Worm (Caenorhabditis elegans) whole organism, midembryonic: Measurements from ENCODE around the gene col-117.

Source experiments
- T22C8.4 ChIP-seq: fragments of 200-800 bp; sonication (Bioruptor generic); IDR thresholded peaks from 2 replicates; pipeline ENCODE4 v1.3.6; 2022; ENCODE audit warnings: missing genetic modification characterization, missing compliant biosample characterization
- cog-1 ChIP-seq: sonication (generic microtip); optimal IDR thresholded peaks from 2 replicates; lab custom pipeline; 2016; ENCODE audit warnings: missing genetic modification characterization, missing compliant biosample characterization
- flt-1 ChIP-seq: fragments of 200-800 bp; sonication (Bioruptor generic); IDR thresholded peaks from 2 replicates; pipeline ENCODE4 v1.3.6; 2022; ENCODE audit warnings: missing genetic modification characterization, missing compliant biosample characterization
- klf-2 ChIP-seq: fragments of 200-800 bp; sonication (Bioruptor generic); conservative IDR thresholded peaks from 2 replicates; pipeline ENCODE4 v1.3.6; 2022; ENCODE audit warnings: missing genetic modification reagents, missing genetic modification characterization, missing compliant biosample characterization
- med-1 ChIP-seq: sonication (generic microtip); optimal IDR thresholded peaks from 2 replicates; lab custom pipeline; 2017; ENCODE audit warnings: missing genetic modification characterization, mild to moderate bottlenecking, missing compliant biosample characterization, antibody characterized with exemption, missing genetic modification reagents; ENCODE audit not compliant: insufficient read depth
- ref-1 ChIP-seq: fragments of 200-800 bp; sonication (Bioruptor generic); conservative IDR thresholded peaks from 2 replicates; pipeline ENCODE4 v1.3.6; 2022; ENCODE audit warnings: missing genetic modification reagents, missing genetic modification characterization, missing compliant biosample characterization
- tab-1 ChIP-seq: fragments of 200-800 bp; sonication (Bioruptor generic); IDR thresholded peaks from 2 replicates; pipeline ENCODE4 v1.3.6; 2022; ENCODE audit warnings: missing genetic modification characterization, missing compliant biosample characterization
- ztf-23 ChIP-seq: fragments of 200-800 bp; sonication (Bioruptor generic); IDR thresholded peaks from 2 replicates; pipeline ENCODE4 v1.3.6; 2022; ENCODE audit warnings: missing genetic modification reagents, missing genetic modification characterization, missing compliant biosample characterization
- ztf-29 ChIP-seq: fragments of 200-800 bp; sonication (Bioruptor generic); IDR thresholded peaks from 2 replicates; pipeline ENCODE4 v1.3.6; 2022; ENCODE audit warnings: missing genetic modification reagents, missing genetic modification characterization, missing compliant biosample characterization

col-117 gene

DNA sequence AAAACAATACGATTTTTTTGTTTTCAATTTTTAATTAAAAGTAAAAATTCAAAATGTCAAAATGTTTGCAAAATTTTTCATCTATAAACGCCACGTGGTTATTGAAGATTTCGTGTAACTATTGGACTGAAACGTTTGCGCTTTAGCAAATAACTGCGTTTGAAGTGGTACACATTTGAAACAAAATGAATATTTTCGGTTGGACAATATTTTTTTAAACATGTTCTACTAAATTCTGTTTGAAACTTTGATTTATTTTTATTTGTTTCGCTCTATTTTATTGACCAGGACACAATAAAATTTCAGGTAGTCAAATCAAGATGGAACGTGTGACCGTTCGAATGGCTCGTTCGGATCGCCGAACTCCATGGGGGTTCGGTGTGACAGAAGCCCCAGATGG lies 28.2 kb upstream of the col-117 start, which contains the start of gene alp-1:
TSS of gene alp-1 (plus strand) at position 301 of the 400 bp plus-strand sequence.
- TF ChIP-seq ref-1 (no peak), flt-1 (no peak), med-1 (GFP tag; lab: Kevin White, UChicago) (no peak), tab-1 (GFP tag; lab: Robert Waterston, UW) (no peak), cog-1 (tag; lab: Kevin White, UChicago) (no peak), ztf-29 (GFP tag; lab: Robert Waterston, UW) (no peak), klf-2 (GFP tag; lab: Robert Waterston, UW) (no peak), ztf-23 (GFP tag; lab: Robert Waterston, UW) (no peak), T22C8.4 (GFP tag; lab: Robert Waterston, UW) (no peak)

DNA sequence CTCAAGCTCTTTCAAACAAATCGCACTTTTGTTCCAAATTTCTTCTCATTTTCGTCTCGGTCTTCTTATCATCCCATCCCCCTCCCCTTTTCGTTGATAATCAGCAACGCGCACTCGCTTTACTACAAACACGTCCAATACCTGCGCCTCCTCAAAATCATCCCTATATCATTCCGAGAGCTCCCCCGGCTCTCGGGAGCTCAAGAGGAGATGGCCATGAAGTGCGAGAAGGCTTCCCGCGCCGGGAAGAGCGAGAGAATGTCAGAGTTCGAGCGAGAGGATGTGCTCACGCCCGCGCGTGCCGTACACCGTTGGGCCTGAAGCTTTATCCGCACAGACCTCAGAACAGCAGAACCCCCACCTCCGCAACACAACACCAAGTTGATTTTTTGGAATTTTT lies 26.8 kb upstream of the col-117 start:
- TF ChIP-seq T22C8.4 (GFP tag; lab: Robert Waterston, UW) (no peak), ztf-29 (GFP tag; lab: Robert Waterston, UW) (no peak), ref-1 (no peak), med-1 (GFP tag; lab: Kevin White, UChicago) (no peak), cog-1 (tag; lab: Kevin White, UChicago) (no peak), tab-1 (GFP tag; lab: Robert Waterston, UW) (no peak), klf-2 (GFP tag; lab: Robert Waterston, UW) (no peak), flt-1 (no peak), ztf-23 (GFP tag; lab: Robert Waterston, UW) (no peak)

DNA sequence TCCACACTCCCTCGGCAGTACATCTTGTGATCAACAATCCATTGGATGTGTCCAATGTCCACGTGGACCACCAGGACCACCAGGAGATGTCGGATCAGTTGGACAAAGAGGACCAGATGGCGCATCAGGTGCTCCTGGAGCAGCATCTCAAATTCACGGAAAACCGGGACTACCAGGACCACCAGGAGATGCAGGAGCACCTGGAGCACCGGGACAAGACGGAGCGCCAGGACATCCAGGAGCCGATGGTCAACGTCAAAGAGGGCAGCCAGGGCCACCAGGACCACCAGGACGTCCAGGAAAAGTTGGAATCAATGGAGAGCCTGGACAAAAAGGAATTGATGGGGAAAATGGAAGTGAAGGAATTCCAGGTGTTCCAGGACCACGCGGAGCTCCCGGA lies 25.0 kb upstream of the col-117 start:
- TF ChIP-seq ref-1 (no peak), cog-1 (tag; lab: Kevin White, UChicago) (no peak), ztf-23 (GFP tag; lab: Robert Waterston, UW) (no peak), flt-1 (no peak), T22C8.4 (GFP tag; lab: Robert Waterston, UW) (no peak), tab-1 (GFP tag; lab: Robert Waterston, UW) (no peak), med-1 (GFP tag; lab: Kevin White, UChicago) (no peak), ztf-29 (GFP tag; lab: Robert Waterston, UW) (no peak), klf-2 (GFP tag; lab: Robert Waterston, UW) (no peak)

DNA sequence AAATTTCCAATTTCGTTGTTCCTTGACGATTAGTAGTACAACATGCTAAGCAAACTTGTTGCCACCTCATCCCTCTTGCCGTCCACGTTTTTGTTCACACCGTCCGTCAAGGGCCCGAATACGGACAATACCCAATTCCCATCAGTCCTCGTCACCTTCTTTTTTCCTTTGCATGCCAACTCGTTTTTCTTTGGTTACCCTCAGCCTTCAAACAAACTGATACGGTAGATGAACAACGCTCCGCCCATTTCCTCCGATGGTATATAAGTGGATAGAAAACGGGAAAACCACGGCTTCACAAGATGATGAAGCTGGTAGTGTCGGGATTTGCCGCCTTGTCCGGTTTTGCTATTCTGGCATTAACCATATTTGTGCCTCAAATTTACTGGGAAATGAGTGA lies 23.9 kb upstream of the col-117 start, which contains the start of gene col-118:
TSS of gene col-118 (plus strand) at position 301 of the 400 bp plus-strand sequence.
- TF ChIP-seq ref-1 (no peak), klf-2 (GFP tag; lab: Robert Waterston, UW) (no peak), ztf-23 (GFP tag; lab: Robert Waterston, UW) (no peak), ztf-29 (GFP tag; lab: Robert Waterston, UW) (no peak), T22C8.4 (GFP tag; lab: Robert Waterston, UW) (no peak), med-1 (GFP tag; lab: Kevin White, UChicago) (no peak), cog-1 (tag; lab: Kevin White, UChicago) (no peak), flt-1 (no peak), tab-1 (GFP tag; lab: Robert Waterston, UW) (no peak)

DNA sequence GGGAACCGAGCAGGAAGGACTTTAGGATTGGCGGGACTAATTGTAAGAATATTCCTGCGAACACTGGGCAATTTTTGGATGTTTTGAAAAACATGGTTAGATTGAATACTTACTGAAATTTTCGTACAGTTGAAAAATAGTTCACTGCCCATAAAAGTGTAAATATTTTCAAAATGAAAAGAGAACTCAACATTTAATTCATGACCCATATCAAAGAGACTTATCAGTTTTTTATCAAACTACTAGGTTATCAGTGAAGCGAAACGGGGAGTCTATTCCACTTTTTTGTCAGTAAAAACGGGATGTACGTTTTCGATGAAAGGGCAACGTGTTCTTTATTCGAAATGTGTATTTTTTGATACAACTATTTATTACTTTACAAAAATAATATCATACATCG lies 21.9 kb upstream of the col-117 start:
- TF ChIP-seq T22C8.4 (GFP tag; lab: Robert Waterston, UW) (no peak), ref-1 (no peak), flt-1 (no peak), ztf-23 (GFP tag; lab: Robert Waterston, UW) (no peak), med-1 (GFP tag; lab: Kevin White, UChicago) (no peak), cog-1 (tag; lab: Kevin White, UChicago) (no peak), ztf-29 (GFP tag; lab: Robert Waterston, UW) (no peak), klf-2 (GFP tag; lab: Robert Waterston, UW) (no peak), tab-1 (GFP tag; lab: Robert Waterston, UW) (no peak)

DNA sequence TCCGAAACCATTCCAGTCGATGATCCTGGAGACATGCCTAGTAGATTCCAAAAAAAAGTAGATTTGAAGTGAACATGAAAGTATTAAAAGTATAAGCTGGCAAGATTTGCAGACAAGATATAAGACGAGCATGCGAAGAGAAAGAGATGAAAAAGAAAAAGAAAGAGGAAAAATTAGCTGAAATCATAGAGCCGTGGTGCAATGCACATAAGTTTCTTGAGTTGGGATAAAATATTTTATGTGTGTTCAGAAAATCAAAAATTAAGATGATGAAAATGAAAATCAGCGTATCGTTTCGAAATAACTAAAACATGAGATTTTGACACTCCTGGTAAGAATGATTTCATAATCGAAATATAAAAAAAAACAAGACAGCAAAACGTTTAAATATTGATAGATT lies 20.5 kb upstream of the col-117 start, which contains the start of gene T11B7.2:
TSS of gene T11B7.2 (minus strand) at position 101 of the 400 bp plus-strand sequence.
- no peak for TF ChIP-seq med-1 (GFP tag; lab: Kevin White, UChicago)
- TF ChIP-seq tab-1 (GFP tag; lab: Robert Waterston, UW): no peak

DNA sequence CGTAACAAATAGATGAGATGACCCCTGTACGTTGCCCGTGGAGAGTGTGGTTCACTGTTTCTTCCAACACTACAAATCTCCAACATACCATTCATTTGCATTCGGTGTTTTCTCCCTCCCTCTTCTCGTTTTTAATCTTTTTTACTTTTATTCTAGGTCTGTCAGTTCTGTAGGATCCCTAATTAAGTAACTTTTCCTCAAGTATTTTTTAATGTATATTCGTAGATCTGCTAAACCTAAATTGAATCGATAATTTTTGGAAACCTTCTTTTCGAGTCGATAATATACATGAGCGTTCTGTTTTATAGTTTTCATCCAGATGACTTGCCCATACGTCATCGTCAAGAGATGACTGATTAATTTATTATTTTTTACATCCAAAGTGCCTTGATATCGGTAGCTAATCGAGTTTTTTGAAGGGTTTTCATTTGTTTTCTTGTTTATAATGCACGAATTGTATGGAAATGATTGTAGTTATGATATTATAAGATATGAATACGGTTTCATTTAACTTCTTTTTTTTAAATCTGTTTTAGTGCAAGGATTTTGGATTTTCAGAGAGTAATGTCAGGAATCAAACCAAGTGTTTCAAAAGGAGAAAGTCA lies 16.3 kb upstream of the col-117 start, which contains the start of the genes T28C6.11 and T11B7.1:
TSS of gene T28C6.11 (minus strand) at position 101 of the 605 bp plus-strand sequence.
TSS of gene T11B7.1 (plus strand) at position 555 of the 605 bp plus-strand sequence.
- TF ChIP-seq flt-1: no peak
- no peak for TF ChIP-seq cog-1 (tag; lab: Kevin White, UChicago)
- TF ChIP-seq ztf-29 (GFP tag; lab: Robert Waterston, UW): no peak
- TF ChIP-seq ztf-23 (GFP tag; lab: Robert Waterston, UW): no peak
- TF ChIP-seq ref-1: no peak
- no peak for TF ChIP-seq med-1 (GFP tag; lab: Kevin White, UChicago)
- no peak for TF ChIP-seq T22C8.4 (GFP tag; lab: Robert Waterston, UW)
- TF ChIP-seq klf-2 (GFP tag; lab: Robert Waterston, UW): no peak
- TF ChIP-seq tab-1 (GFP tag; lab: Robert Waterston, UW): no peak

DNA sequence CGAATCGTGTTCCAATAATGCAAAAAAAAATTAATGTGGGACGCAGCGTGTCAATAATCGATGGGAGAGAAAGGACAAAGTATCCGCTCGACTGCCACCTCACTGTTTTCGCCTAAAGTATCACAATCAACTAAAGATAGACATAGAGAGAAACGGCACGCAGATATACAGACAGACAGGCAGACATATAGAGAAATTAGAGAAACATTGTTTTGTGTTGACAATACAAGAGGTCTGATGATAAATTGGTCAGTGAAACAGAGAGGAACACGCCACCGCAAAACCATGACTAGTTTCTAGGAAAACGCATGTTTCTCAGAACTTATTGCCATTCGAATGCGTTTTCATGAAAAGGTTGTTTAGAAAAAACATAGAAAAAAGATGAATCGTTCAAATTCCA lies 6.6 kb upstream of the col-117 start, which contains the start of gene T28C6.8:
TSS of gene T28C6.8 (minus strand) at position 137 of the 400 bp plus-strand sequence.
- TF ChIP-seq T22C8.4 (GFP tag; lab: Robert Waterston, UW) (no peak), ztf-23 (GFP tag; lab: Robert Waterston, UW) (no peak), tab-1 (GFP tag; lab: Robert Waterston, UW) (no peak), klf-2 (GFP tag; lab: Robert Waterston, UW) (no peak), flt-1 (no peak), med-1 (GFP tag; lab: Kevin White, UChicago) (no peak), ref-1 (no peak), cog-1 (tag; lab: Kevin White, UChicago) (no peak), ztf-29 (GFP tag; lab: Robert Waterston, UW) (no peak)

DNA sequence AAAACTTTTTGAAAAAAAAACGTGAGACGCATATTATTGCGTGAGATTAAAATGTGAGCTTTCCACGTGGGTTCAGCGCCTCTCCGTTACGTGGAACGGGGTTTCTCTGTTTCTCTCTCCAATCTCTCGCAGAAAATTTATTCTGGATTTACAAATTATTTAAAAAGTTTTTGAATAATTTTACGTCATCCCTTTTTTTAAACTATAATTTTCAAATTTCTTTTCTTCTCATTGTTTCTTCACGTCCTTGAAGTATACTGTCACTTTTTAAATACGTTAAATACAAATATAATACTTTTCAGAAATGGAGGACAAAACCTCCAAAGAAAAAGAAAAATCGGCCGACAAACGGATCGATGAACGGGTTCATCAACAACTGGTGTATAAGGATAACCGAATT lies 3.5 kb upstream of the col-117 start, which contains the start of gene T28C6.7:
TSS of gene T28C6.7 (plus strand) at position 301 of the 400 bp plus-strand sequence.
- TF ChIP-seq tab-1 (GFP tag; lab: Robert Waterston, UW) (no peak), T22C8.4 (GFP tag; lab: Robert Waterston, UW) (no peak), flt-1 (no peak), ztf-23 (GFP tag; lab: Robert Waterston, UW) (no peak), klf-2 (GFP tag; lab: Robert Waterston, UW) (no peak), cog-1 (tag; lab: Kevin White, UChicago) (no peak), ref-1 (no peak), ztf-29 (GFP tag; lab: Robert Waterston, UW) (no peak), med-1 (GFP tag; lab: Kevin White, UChicago) (no peak)
